Worm (Caenorhabditis elegans): ENCODE results near the gene mpk-2.

mpk-2 gene

ce11 chrII:5136296-5136767, 32.4 kb downstream of the mpk-2 start, which contains the start of gene F58A6.2:
F58A6.2 (plus strand) TSS chrII:5136717.
- TF ChIP-seq unc-62 (GFP tag; optimal IDR thresholded peaks at IDR 0.05), result no peak

- TF ChIP-seq unc-62 (GFP tag; optimal IDR thresholded peaks at IDR 0.05), result no peak
Measured at ce11 chrII:5141945-5142514, 38.1 kb downstream of the mpk-2 start, which contains the start of gene nas-29. nas-29 (minus strand) TSS chrII:5142036.

- no peak for TF ChIP-seq unc-62 (GFP tag; optimal IDR thresholded peaks at IDR 0.05)
Measured at ce11 chrII:5142619-5143018, 38.7 kb downstream of the mpk-2 start, which contains the start of gene F58A6.1. F58A6.1 (plus strand) TSS chrII:5142919.

- no peak for TF ChIP-seq unc-62 (GFP tag; optimal IDR thresholded peaks at IDR 0.05)
Measured at ce11 chrII:5148349-5148748, 44.4 kb downstream of the mpk-2 start, which contains the start of gene F58A6.5. F58A6.5 (minus strand) TSS chrII:5148449.

ce11 chrII:5150829-5151228, 46.9 kb downstream of the mpk-2 start, which contains the start of gene srb-16:
srb-16 (minus strand) TSS chrII:5150929.
- no peak for TF ChIP-seq unc-62 (GFP tag; optimal IDR thresholded peaks at IDR 0.05)

ce11 chrII:5154540-5154939, 50.6 kb downstream of the mpk-2 start, which contains the start of gene srb-12:
srb-12 (minus strand) TSS chrII:5154640.
- TF ChIP-seq unc-62 (GFP tag; optimal IDR thresholded peaks at IDR 0.05), result no peak

ce11 chrII:5156983-5157382, 53.1 kb downstream of the mpk-2 start, which contains the start of gene msp-45:
msp-45 (minus strand) TSS chrII:5157083.
- no peak for TF ChIP-seq unc-62 (GFP tag; optimal IDR thresholded peaks at IDR 0.05)

- no peak for TF ChIP-seq unc-62 (GFP tag; optimal IDR thresholded peaks at IDR 0.05)
Measured at ce11 chrII:5157525-5157924, 53.6 kb downstream of the mpk-2 start, which contains the start of gene srb-13. srb-13 (minus strand) TSS chrII:5157625.

Data from whole organism, dauer.